Fruit fly (Drosophila melanogaster) whole organism, adult: ENCODE results near the gene Zip88E.

Source experiments
- CG14711 ChIP-seq: fragments of 200-800 bp; sonication (Bioruptor generic); optimal IDR thresholded peaks from 2 replicates; lab custom pipeline; 2018; ENCODE audit warnings: missing biosample characterization, mild to moderate bottlenecking, missing genetic modification characterization, moderate library complexity
- cnc ChIP-seq, 2 experiments: fragments of >200 bp; optimal IDR thresholded peaks; 2 replicates each; lab custom pipeline; 2017
- pad ChIP-seq: fragments of 200-800 bp; sonication (Bioruptor generic); optimal IDR thresholded peaks from 3 replicates; lab custom pipeline; 2017; ENCODE audit warnings: missing biosample characterization, missing genetic modification characterization, mild to moderate bottlenecking, moderate library complexity, missing genetic modification reagents
- tj ChIP-seq: fragments of 200-800 bp; sonication (Bioruptor generic); optimal IDR thresholded peaks from 3 replicates; lab custom pipeline; 2017; ENCODE audit warnings: missing biosample characterization, mild to moderate bottlenecking, missing genetic modification characterization, moderate library complexity
- toe ChIP-seq: fragments of 200-800 bp; sonication (Bioruptor generic); optimal IDR thresholded peaks from 2 replicates; lab custom pipeline; 2016; ENCODE audit warnings: missing biosample characterization, missing genetic modification characterization

dm6 chr3R:15249735-15250134 is 18.7 kb upstream of the Zip88E start, which contains the start of gene CG42404:
- no peak for TF ChIP-seq tj (GFP tag; lab: Kevin White, UChicago)
- TF ChIP-seq toe (GFP tag; lab: Kevin White, UChicago), result no peak
- TF ChIP-seq pad, result no peak
- TF ChIP-seq CG14711, result no peak
- no peak for TF ChIP-seq cnc (optimal IDR thresholded peaks at IDR 0.05; lab: Kevin White, UChicago)
